Worm (Caenorhabditis elegans) whole organism, L4 larva: ENCODE data around the gene puf-8.
A peak's percentile ranks its signal among the peaks of the same experiment; 100 is the strongest.

ENCODE experiments used
- F26F4.8 ChIP-seq: fragments of 200-800 bp; sonication (Bioruptor generic); conservative IDR thresholded peaks from 2 replicates; pipeline ENCODE4 v1.3.6; 2022; ENCODE audit warnings: missing genetic modification characterization, missing compliant biosample characterization
- F44E2.7 ChIP-seq: fragments of 200-800 bp; sonication (Bioruptor generic); IDR thresholded peaks from 2 replicates; pipeline ENCODE4 v2.1.2; 2022; ENCODE audit warnings: missing genetic modification characterization, missing compliant biosample characterization
- F49E8.2 ChIP-seq: sonication (generic microtip); optimal IDR thresholded peaks from 2 replicates; lab custom pipeline; 2016; ENCODE audit warnings: missing compliant biosample characterization, mild to moderate bottlenecking, missing genetic modification characterization, borderline replicate concordance
- T26A8.4 ChIP-seq: fragments of 200-800 bp; sonication (Bioruptor generic); IDR thresholded peaks from 2 replicates; pipeline ENCODE4 v1.3.6; 2022; ENCODE audit warnings: missing genetic modification characterization, missing compliant biosample characterization
- Y48G9A.11 ChIP-seq: fragments of 200-800 bp; sonication (Bioruptor generic); IDR thresholded peaks from 2 replicates; pipeline ENCODE4 v1.3.6; 2022; ENCODE audit warnings: missing genetic modification reagents, missing genetic modification characterization, missing compliant biosample characterization
- Y75B8A.6 ChIP-seq: fragments of 200-800 bp; sonication (Bioruptor generic); IDR thresholded peaks from 2 replicates; pipeline ENCODE4 v1.3.6; 2022; ENCODE audit warnings: missing genetic modification reagents, missing genetic modification characterization, missing compliant biosample characterization
- ZK546.5 ChIP-seq, 2 experiments: sonication (generic microtip); optimal IDR thresholded peaks; 2 replicates each; lab custom pipeline; 2017; ENCODE audit warnings: missing biosample characterization in 2 of 2, missing genetic modification characterization in 2 of 2
- aha-1 ChIP-seq: fragments of 150-350 bp; peaks from one replicate; lab custom pipeline; 2014; ENCODE audit warnings: missing biosample characterization, missing genetic modification characterization
- aly-2 ChIP-seq: sonication (generic microtip); optimal IDR thresholded peaks from 2 replicates; lab custom pipeline; 2018; ENCODE audit warnings: missing biosample characterization, missing genetic modification characterization
- ceh-82 ChIP-seq: sonication (generic microtip); optimal IDR thresholded peaks from 2 replicates; lab custom pipeline; 2017; ENCODE audit warnings: missing biosample characterization, missing genetic modification characterization
- daf-12 ChIP-seq: fragments of 150-350 bp; optimal IDR thresholded peaks from 2 replicates; lab custom pipeline; 2014; ENCODE audit warnings: missing biosample characterization, missing genetic modification reagents, missing genetic modification characterization
- daf-16 ChIP-seq, 3 experiments: sonication (generic microtip); optimal IDR thresholded peaks; 2 replicates each; lab custom pipeline; 2016 to 2017; ENCODE audit warnings: missing genetic modification characterization in 3 of 3, missing genetic modification reagents in 3 of 3, mild to moderate bottlenecking in 2 of 3, missing compliant biosample characterization in 2 of 3, missing biosample characterization in 1 of 3, moderate library complexity in 1 of 3
- daf-19 ChIP-seq: fragments of 200-800 bp; sonication (Bioruptor generic); conservative IDR thresholded peaks from 2 replicates; pipeline ENCODE4 v1.3.6; 2022; ENCODE audit warnings: missing genetic modification characterization, missing compliant biosample characterization
- dve-1 ChIP-seq: sonication (generic microtip); optimal IDR thresholded peaks from 2 replicates; lab custom pipeline; 2017; ENCODE audit warnings: antibody characterized with exemption, mild to moderate bottlenecking, missing genetic modification characterization, missing compliant biosample characterization; ENCODE audit not compliant: insufficient read depth
- egl-43 ChIP-seq: fragments of 200-800 bp; sonication (Bioruptor generic); IDR thresholded peaks from 2 replicates; pipeline ENCODE4 v1.3.6; 2022; ENCODE audit warnings: missing genetic modification reagents, missing genetic modification characterization, missing compliant biosample characterization
- fos-1 ChIP-seq: fragments of 150-350 bp; optimal IDR thresholded peaks from 2 replicates; lab custom pipeline; 2014; ENCODE audit warnings: missing biosample characterization, missing genetic modification characterization
- gei-8 ChIP-seq: fragments of 200-800 bp; sonication (Bioruptor generic); optimal IDR thresholded peaks from 2 replicates; lab custom pipeline; 2018; ENCODE audit warnings: mild to moderate bottlenecking, missing genetic modification characterization, missing compliant biosample characterization
- hif-1 ChIP-seq, 2 experiments: sonication (generic microtip); optimal IDR thresholded peaks; 2 replicates each; lab custom pipeline; 2016 to 2017; ENCODE audit warnings: missing compliant biosample characterization in 2 of 2, missing genetic modification characterization in 2 of 2, missing genetic modification reagents in 2 of 2, missing genotype in 2 of 2, mild to moderate bottlenecking in 1 of 2
- hmg-1.1 ChIP-seq: fragments of 200-800 bp; sonication (Bioruptor generic); IDR thresholded peaks from 2 replicates; pipeline ENCODE4 v1.3.6; 2022; ENCODE audit warnings: missing genetic modification reagents, missing genetic modification characterization, missing compliant biosample characterization
- lin-15B ChIP-seq: fragments of 150-350 bp; sonication (generic microtip); optimal IDR thresholded peaks from 3 replicates; lab custom pipeline; 2014; ENCODE audit warnings: missing biosample characterization, missing genetic modification characterization
- lin-38 ChIP-seq: fragments of 200-800 bp; sonication (Bioruptor generic); IDR thresholded peaks from 2 replicates; pipeline ENCODE4 v1.3.6; 2022; ENCODE audit warnings: missing genetic modification reagents, missing genetic modification characterization, missing compliant biosample characterization
- madf-5 ChIP-seq, 2 experiments: fragments of 200-800 bp; sonication (Bioruptor generic); IDR thresholded peaks; 2 replicates each; pipeline ENCODE4 v1.3.6; 2022; ENCODE audit warnings: missing compliant biosample characterization in 2 of 2, missing genetic modification characterization in 2 of 2
- mdl-1 ChIP-seq, 2 experiments: fragments of 150-350 bp in 1 of 2; sonication (generic microtip) in 1 of 2; optimal IDR thresholded peaks; 2 replicates each; lab custom pipeline; 2014 to 2017; ENCODE audit warnings: missing biosample characterization in 2 of 2, missing genetic modification characterization in 2 of 2
- mes-2 ChIP-seq: sonication (generic microtip); optimal IDR thresholded peaks from 2 replicates; lab custom pipeline; 2016; ENCODE audit warnings: missing genotype, mild to moderate bottlenecking, missing genetic modification characterization, missing compliant biosample characterization; ENCODE audit not compliant: poor library complexity, severe bottlenecking
- nhr-111 ChIP-seq: fragments of 200-800 bp; sonication (Bioruptor generic); optimal IDR thresholded peaks from 2 replicates; lab custom pipeline; 2018; ENCODE audit warnings: mild to moderate bottlenecking, missing genetic modification characterization, missing compliant biosample characterization
- nhr-25 ChIP-seq: sonication (generic microtip); optimal IDR thresholded peaks from 2 replicates; lab custom pipeline; 2017; ENCODE audit warnings: missing genetic modification characterization, mild to moderate bottlenecking, missing compliant biosample characterization, antibody characterized with exemption, moderate library complexity, borderline replicate concordance; ENCODE audit not compliant: insufficient read depth
- nhr-41 ChIP-seq: fragments of 200-800 bp; sonication (Bioruptor generic); IDR thresholded peaks from 2 replicates; pipeline ENCODE4 v1.3.6; 2022; ENCODE audit warnings: missing genetic modification reagents, missing genetic modification characterization, missing compliant biosample characterization
- pqm-1 ChIP-seq: sonication (generic microtip); optimal IDR thresholded peaks from 2 replicates; lab custom pipeline; 2017; ENCODE audit warnings: missing biosample characterization, missing genetic modification characterization
- sdz-12 ChIP-seq: fragments of 200-800 bp; sonication (Bioruptor generic); optimal IDR thresholded peaks from 2 replicates; lab custom pipeline; 2018; ENCODE audit warnings: mild to moderate bottlenecking, missing genetic modification characterization, missing compliant biosample characterization
- set-16 ChIP-seq: fragments of 200-800 bp; sonication (Bioruptor generic); IDR thresholded peaks from 2 replicates; pipeline ENCODE4 v1.3.6; 2022; ENCODE audit warnings: missing genetic modification reagents, missing genetic modification characterization, missing compliant biosample characterization
- spr-1 ChIP-seq: sonication (generic microtip); optimal IDR thresholded peaks from 2 replicates; lab custom pipeline; 2016; ENCODE audit warnings: mild to moderate bottlenecking, missing genetic modification characterization, missing compliant biosample characterization
- tag-97 ChIP-seq: fragments of 200-800 bp; sonication (Bioruptor generic); IDR thresholded peaks from 2 replicates; pipeline ENCODE4 v1.3.6; 2022; ENCODE audit warnings: missing genetic modification characterization, missing compliant biosample characterization
- tra-1 ChIP-seq: fragments of 200-800 bp; sonication (Bioruptor generic); IDR thresholded peaks from 2 replicates; pipeline ENCODE4 v1.3.6; 2022; ENCODE audit warnings: missing genetic modification reagents, missing genetic modification characterization, missing compliant biosample characterization
- zag-1 ChIP-seq: fragments of 150-350 bp; optimal IDR thresholded peaks from 2 replicates; lab custom pipeline; 2014; ENCODE audit warnings: missing biosample characterization, missing genetic modification characterization
- zfp-2 ChIP-seq: sonication (generic microtip); optimal IDR thresholded peaks from 2 replicates; lab custom pipeline; 2016; ENCODE audit warnings: mild to moderate bottlenecking, missing genetic modification characterization, missing compliant biosample characterization
- zip-11 ChIP-seq: fragments of 200-800 bp; sonication (Bioruptor generic); IDR thresholded peaks from 2 replicates; pipeline ENCODE4 v1.3.6; 2022; ENCODE audit warnings: missing genetic modification characterization, missing compliant biosample characterization

The puf-8 gene

DNA sequence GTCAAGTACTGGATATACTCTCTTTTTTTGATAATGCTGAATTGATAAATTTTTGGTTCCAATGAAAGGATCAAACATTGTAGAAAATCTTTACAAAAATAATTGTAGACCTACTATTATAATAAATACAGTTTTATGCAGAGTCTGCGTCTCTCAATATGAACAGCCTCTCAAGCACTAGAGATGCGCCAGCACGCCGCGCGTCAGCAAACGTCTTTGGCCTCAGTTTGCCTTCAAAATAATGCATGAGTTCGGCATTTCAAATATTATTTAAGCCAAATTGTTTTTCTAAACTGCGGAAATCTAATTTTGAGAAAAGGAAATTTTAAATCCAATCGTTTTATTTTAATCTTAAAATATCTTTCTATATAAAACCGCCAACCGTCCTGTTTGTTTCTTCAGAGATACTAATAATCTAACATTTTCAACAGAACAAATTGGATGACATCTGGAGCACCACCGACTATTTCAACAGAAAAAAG, 3.7 kb upstream of the puf-8 start, which contains the start of gene cul-4 (continued):
- TF ChIP-seq gei-8 (GFP tag; lab: Kevin White, UChicago) (no peak), mdl-1 (tag; optimal IDR thresholded peaks at IDR 0.05; lab: Kevin White, UChicago) (no peak), lin-15B (tag; lab: Kevin White, UChicago) (peak; percentile 13), T26A8.4 (GFP tag; lab: Robert Waterston, UW) (0 out of 2 replicates have a peak, but pooled peaks have one; percentile 50), lin-38 (GFP tag; lab: Robert Waterston, UW) (peak; percentile 84), spr-1 (tag; lab: Kevin White, UChicago) (peak; percentile 59), ZK546.5 (tag; optimal IDR thresholded peaks at IDR 0.05; lab: Kevin White, UChicago) (no peak), mes-2 (peak; percentile 92), F49E8.2 (peak; percentile 90)

DNA sequence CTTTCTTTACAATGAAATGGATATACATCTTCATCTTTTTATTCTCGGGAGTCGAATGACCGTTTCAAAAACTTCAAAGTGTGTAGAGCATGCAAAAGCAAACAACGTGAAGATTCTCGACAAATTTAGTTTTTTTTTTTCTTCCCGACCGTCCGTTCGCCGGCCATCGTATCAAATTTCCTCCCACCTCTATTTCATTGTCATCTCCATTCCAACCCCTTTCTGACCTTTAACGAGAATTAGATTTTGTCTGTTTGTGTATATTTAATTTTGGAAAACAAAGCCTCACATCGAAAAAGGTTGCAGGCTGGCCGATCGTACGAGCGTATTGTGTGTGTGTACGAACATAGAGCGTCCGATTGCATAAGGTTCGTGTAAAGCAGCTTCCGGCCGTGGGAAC, 995 bp upstream of the puf-8 start, which contains the start of gene C30G12.1:
Gene C30G12.1, plus strand, starts transcription at position 301 of the 400 bp plus-strand sequence.
- no peak for TF ChIP-seq daf-16 (GFP tag; optimal IDR thresholded peaks at IDR 0.05; lab: Kevin White, UChicago)
- no peak for TF ChIP-seq daf-16 (tag; optimal IDR thresholded peaks at IDR 0.05; lab: Kevin White, UChicago)
- TF ChIP-seq tag-97 (GFP tag; lab: Robert Waterston, UW): no peak
- no peak for TF ChIP-seq nhr-41 (GFP tag; lab: Robert Waterston, UW)
- no peak for TF ChIP-seq zip-11 (GFP tag; lab: Robert Waterston, UW)
- no peak for TF ChIP-seq aha-1 (tag; lab: Kevin White, UChicago)
- no peak for TF ChIP-seq ceh-82 (tag; lab: Kevin White, UChicago)
- no peak for TF ChIP-seq fos-1 (tag; lab: Kevin White, UChicago)
- TF ChIP-seq daf-19 (GFP tag; lab: Robert Waterston, UW): no peak
- TF ChIP-seq sdz-12: no peak
- TF ChIP-seq F26F4.8: no peak
- no peak for TF ChIP-seq spr-1 (tag; lab: Kevin White, UChicago)
- TF ChIP-seq hmg-1.1: no peak
- no peak for TF ChIP-seq hif-1 (tag; optimal IDR thresholded peaks at IDR 0.05; lab: Kevin White, UChicago)
- TF ChIP-seq gei-8 (GFP tag; lab: Kevin White, UChicago): no peak
- no peak for TF ChIP-seq Y48G9A.11
- no peak for TF ChIP-seq Y75B8A.6 (GFP tag; lab: Robert Waterston, UW)
- TF ChIP-seq dve-1 (tag; lab: Kevin White, UChicago): no peak

DNA sequence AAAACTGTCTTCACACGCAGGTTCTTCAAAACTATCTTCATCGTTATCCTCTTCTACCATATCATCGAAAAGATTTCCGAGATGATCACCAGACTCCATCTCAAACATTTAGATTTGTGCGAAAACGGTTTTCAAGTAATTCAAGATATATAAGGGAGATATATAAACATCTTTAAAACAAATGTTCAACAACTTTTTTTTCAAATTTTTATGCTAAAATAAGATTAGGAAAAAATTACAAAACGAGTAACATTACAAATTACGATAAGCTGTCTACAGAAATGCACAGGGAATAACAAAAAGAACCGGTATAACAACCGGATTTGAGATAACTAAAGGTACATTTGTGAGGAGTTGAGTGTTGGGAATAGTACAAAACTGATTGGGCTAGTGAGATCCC, 2.1 kb downstream of the puf-8 start, which contains the start of gene C30G12.6:
Gene C30G12.6, minus strand, starts transcription at position 101 of the 400 bp plus-strand sequence.
- TF ChIP-seq zag-1 (tag; lab: Kevin White, UChicago) (no peak), hif-1 (tag; optimal IDR thresholded peaks at IDR 0.05; lab: Kevin White, UChicago) (no peak), daf-12 (tag; lab: Kevin White, UChicago) (no peak), pqm-1 (tag; lab: Kevin White, UChicago) (no peak), aly-2 (tag; lab: Kevin White, UChicago) (no peak), set-16 (GFP tag; lab: Robert Waterston, UW) (no peak), nhr-25 (tag; lab: Kevin White, UChicago) (no peak), spr-1 (tag; lab: Kevin White, UChicago) (no peak), zfp-2 (tag; lab: Kevin White, UChicago) (no peak), T26A8.4 (GFP tag; lab: Robert Waterston, UW) (no peak), tra-1 (GFP tag; lab: Robert Waterston, UW) (no peak), nhr-111 (GFP tag; lab: Kevin White, UChicago) (no peak), egl-43 (GFP tag; lab: Robert Waterston, UW) (no peak), F44E2.7 (GFP tag; lab: Robert Waterston, UW) (no peak), madf-5 (GFP tag; IDR thresholded peaks at IDR 0.05; lab: Robert Waterston, UW) (no peak), tag-97 (GFP tag; lab: Robert Waterston, UW) (no peak)
